Fruit fly (Drosophila melanogaster): ENCODE data around the gene CG14285.

The CG14285 gene

DNA sequence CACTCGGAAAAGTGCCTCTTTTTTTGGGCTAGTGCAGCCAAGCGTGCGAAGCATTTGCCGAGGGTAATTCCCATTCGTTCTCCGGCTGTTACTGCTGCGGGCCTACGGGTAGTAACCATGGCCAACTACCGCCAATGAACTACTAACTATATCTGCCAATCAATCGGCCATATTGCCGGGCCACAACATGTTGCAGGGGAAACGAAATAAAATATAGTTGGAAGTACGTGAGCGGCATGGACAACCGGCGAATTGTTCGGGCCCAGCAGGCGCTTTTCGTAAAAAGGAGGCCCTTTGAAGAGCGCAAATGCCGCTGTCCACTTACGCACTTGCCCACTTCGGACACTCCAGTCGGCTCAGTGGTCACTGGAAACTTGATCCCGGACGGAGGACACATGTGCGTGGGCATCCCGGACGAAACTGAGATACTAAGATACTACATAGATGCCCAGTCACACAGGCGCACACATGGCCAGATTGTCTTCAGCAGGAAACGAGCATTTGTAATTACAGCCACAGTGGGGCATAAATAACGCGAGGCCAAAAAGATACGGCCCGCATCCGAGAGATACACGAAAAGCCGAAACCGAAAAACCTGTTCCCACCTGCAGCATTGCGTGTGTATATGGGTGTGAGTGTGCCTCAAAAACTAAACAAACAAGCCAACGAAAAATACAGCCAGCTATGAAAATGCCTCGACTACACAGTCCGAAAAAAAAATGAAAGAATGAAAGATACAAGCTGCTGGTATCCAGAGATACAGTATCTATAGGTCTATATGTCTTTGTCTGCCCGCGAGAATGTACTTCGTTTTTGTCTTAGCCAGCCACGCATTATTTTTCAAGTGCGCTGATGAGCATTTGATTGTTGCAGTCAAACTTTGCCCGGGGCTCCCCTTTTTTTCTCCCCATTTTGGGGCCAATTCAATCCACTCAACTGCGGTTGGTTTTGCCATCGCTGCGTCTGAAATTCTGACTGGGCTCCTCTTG lies 37.2 kb upstream of the CG14285 start:
- TF ChIP-seq dl (GFP tag; optimal IDR thresholded peaks at IDR 0.05; ENCODE audit: insufficient read depth in 1 of 2, partially characterized antibody in 2 of 2) (no peak), pan (optimal IDR thresholded peaks at IDR 0.05) (no peak), HLH106 (tag; optimal IDR thresholded peaks at IDR 0.05) (no peak), Hr83 (GFP tag; optimal IDR thresholded peaks at IDR 0.05; ENCODE audit: poor library complexity, severe bottlenecking) (no peak), woc (GFP tag; optimal IDR thresholded peaks at IDR 0.05) (peak; percentile 1), Vsx2 (GFP tag; optimal IDR thresholded peaks at IDR 0.05; ENCODE audit: partially characterized antibody) (no peak), Abd-B (GFP tag; optimal IDR thresholded peaks at IDR 0.05) (no peak), sage (GFP tag; optimal IDR thresholded peaks at IDR 0.05) (no peak), Dfd (GFP tag; optimal IDR thresholded peaks at IDR 0.05) (no peak), Dif (GFP tag; optimal IDR thresholded peaks at IDR 0.05; ENCODE audit: partially characterized antibody) (peak; percentile 19), OdsH (GFP tag; optimal IDR thresholded peaks at IDR 0.05) (peak; percentile 10), Myc (optimal IDR thresholded peaks at IDR 0.05) (no peak), jim (GFP tag; optimal IDR thresholded peaks at IDR 0.05) (no peak), tai (GFP tag; optimal IDR thresholded peaks at IDR 0.05) (no peak), foxo (GFP tag; optimal IDR thresholded peaks at IDR 0.05) (peak in 1 of 2 experiments; percentile 15), ey (GFP tag; optimal IDR thresholded peaks at IDR 0.05) (peak; percentile 8), usp (GFP tag; optimal IDR thresholded peaks at IDR 0.05) (no peak), h (GFP tag; optimal IDR thresholded peaks at IDR 0.05) (peak; percentile 45), Rel (GFP tag; optimal IDR thresholded peaks at IDR 0.05) (no peak), Rel (tag; optimal IDR thresholded peaks at IDR 0.05) (peak; percentile 90), Hnf4 (GFP tag; optimal IDR thresholded peaks at IDR 0.05) (peak; percentile 4), Hr78 (GFP tag; optimal IDR thresholded peaks at IDR 0.05) (no peak), GATAd (GFP tag; optimal IDR thresholded peaks at IDR 0.05) (no peak), Mio (GFP tag; optimal IDR thresholded peaks at IDR 0.05) (no peak), Jra (GFP tag; optimal IDR thresholded peaks at IDR 0.05) (no peak), sv (GFP tag; optimal IDR thresholded peaks at IDR 0.05) (no peak), br (GFP tag; optimal IDR thresholded peaks at IDR 0.05) (no peak), psq (GFP tag; optimal IDR thresholded peaks at IDR 0.05) (peak; percentile 19), Sp1 (GFP tag; optimal IDR thresholded peaks at IDR 0.05) (no peak), lola (GFP tag; optimal IDR thresholded peaks at IDR 0.05) (no peak), dsf (GFP tag; optimal IDR thresholded peaks at IDR 0.05; ENCODE audit: borderline replicate concordance) (no peak), fru (GFP tag; optimal IDR thresholded peaks at IDR 0.05) (peak; percentile 34), dmrt93B (GFP tag; optimal IDR thresholded peaks at IDR 0.05) (no peak), CG9705 (GFP tag; optimal IDR thresholded peaks at IDR 0.05) (no peak), brk (GFP tag; optimal IDR thresholded peaks at IDR 0.05) (no peak), CrebA (GFP tag; optimal IDR thresholded peaks at IDR 0.05; ENCODE audit: borderline replicate concordance) (no peak), N (GFP tag; optimal IDR thresholded peaks at IDR 0.05) (no peak), rgr (GFP tag; optimal IDR thresholded peaks at IDR 0.05) (peak; percentile 3), CG32264 (GFP tag; optimal IDR thresholded peaks at IDR 0.05) (no peak)

DNA sequence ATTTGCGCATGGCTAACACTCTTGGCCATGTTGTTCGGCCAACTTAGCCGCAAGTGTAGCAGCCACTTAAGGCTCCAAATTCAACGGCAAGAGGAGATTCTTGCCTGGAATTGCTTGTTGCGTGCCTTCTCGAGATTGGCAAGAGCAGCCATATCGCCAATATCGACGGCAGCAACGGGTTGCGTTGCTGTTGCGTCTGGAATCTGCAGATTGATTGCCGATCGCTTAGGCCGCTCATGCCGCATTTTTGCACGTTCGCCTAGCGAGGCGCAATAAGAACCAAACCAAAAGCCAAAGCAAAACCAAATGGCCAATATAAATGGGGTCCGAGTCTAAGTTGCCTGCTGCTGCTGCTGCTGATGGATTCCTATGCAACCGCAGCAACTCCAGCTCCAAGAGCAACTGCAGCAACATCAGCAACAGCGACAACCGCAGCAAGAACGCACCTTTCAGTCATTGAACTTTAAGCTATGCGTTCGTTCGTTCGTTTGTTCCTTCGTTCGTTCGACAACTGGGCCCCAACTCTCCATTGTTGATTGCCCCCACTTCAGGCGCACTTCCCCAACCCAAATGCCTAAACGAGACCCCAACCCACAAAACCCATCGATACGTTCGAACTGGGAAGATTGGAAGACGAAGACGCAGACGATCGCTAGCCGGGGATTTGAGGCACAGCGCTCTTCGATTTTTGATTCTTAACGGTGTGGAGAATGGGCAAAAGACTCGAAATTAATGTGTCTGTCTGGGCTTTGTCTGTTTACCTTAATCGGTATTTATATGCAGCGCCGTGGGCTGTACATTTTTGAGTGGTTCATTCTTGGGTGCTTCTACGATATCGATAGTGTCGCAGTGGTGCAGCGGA lies 35.7 kb upstream of the CG14285 start:
- TF ChIP-seq Dfd (GFP tag; optimal IDR thresholded peaks at IDR 0.05): no peak
- TF ChIP-seq dl (GFP tag; optimal IDR thresholded peaks at IDR 0.05; ENCODE audit: insufficient read depth in 1 of 2, partially characterized antibody in 2 of 2): no peak
- no peak for TF ChIP-seq Jra (GFP tag; optimal IDR thresholded peaks at IDR 0.05)

Measured in whole organism, wandering third instar larva.